Fruit fly (Drosophila melanogaster) whole organism, embryonic: Measurements from ENCODE around the gene side-III.
A peak's percentile ranks its signal among the peaks of the same experiment; 100 is the strongest.

Experiments used
- Atf3 ChIP-seq: fragments of 200-800 bp; sonication (Bioruptor generic); optimal IDR thresholded peaks from 3 replicates; lab custom pipeline; 2016; ENCODE audit warnings: missing biosample characterization, missing genetic modification characterization
- Bdp1 ChIP-seq: fragments of 200-800 bp; sonication (Bioruptor generic); optimal IDR thresholded peaks from 3 replicates; lab custom pipeline; 2016; ENCODE audit warnings: missing biosample characterization, missing genetic modification characterization
- C15 ChIP-seq: fragments of 200-800 bp; sonication (Bioruptor generic); IDR thresholded peaks from 3 replicates; pipeline ENCODE4 v1.3.6; 2022; ENCODE audit warnings: missing biosample characterization, missing genetic modification characterization
- CG10366 ChIP-seq: fragments of 200-800 bp; sonication (Bioruptor generic); IDR thresholded peaks from 2 replicates; pipeline ENCODE4 v1.3.6; 2022; ENCODE audit warnings: missing biosample characterization, missing genetic modification characterization
- CG10543 ChIP-seq: fragments of 200-800 bp; sonication (Bioruptor generic); optimal IDR thresholded peaks from 3 replicates; lab custom pipeline; 2017; ENCODE audit warnings: missing biosample characterization, mild to moderate bottlenecking, missing genetic modification characterization, moderate library complexity
- CG10565 ChIP-seq: fragments of 200-800 bp; sonication (Bioruptor generic); optimal IDR thresholded peaks from 3 replicates; lab custom pipeline; 2016; ENCODE audit warnings: missing biosample characterization, mild to moderate bottlenecking, missing genetic modification characterization
- CG11093 ChIP-seq: fragments of 200-800 bp; sonication (Bioruptor generic); IDR thresholded peaks from 3 replicates; pipeline ENCODE4 v1.3.6; 2022; ENCODE audit warnings: missing biosample characterization, missing genetic modification characterization
- CG12659 ChIP-seq: fragments of 200-800 bp; sonication (Bioruptor generic); optimal IDR thresholded peaks from 3 replicates; lab custom pipeline; 2017; ENCODE audit warnings: mild to moderate bottlenecking, missing biosample characterization, missing genetic modification reagents, missing genetic modification characterization
- CG14050 ChIP-seq: fragments of 200-800 bp; sonication (Bioruptor generic); IDR thresholded peaks from 3 replicates; pipeline ENCODE4 v1.3.6; 2022; ENCODE audit warnings: missing biosample characterization, missing genetic modification characterization
- CG1529 ChIP-seq: fragments of 200-800 bp; sonication (Bioruptor generic); optimal IDR thresholded peaks from 3 replicates; lab custom pipeline; 2018; ENCODE audit warnings: missing biosample characterization, missing genetic modification characterization
- CG16863 ChIP-seq: fragments of 200-800 bp; sonication (Bioruptor generic); optimal IDR thresholded peaks from 3 replicates; lab custom pipeline; 2016; ENCODE audit warnings: missing biosample characterization, missing genetic modification characterization
- CG17568 ChIP-seq: fragments of 200-800 bp; sonication (Bioruptor generic); optimal IDR thresholded peaks from 2 replicates; lab custom pipeline; 2018; ENCODE audit warnings: missing biosample characterization, mild to moderate bottlenecking, missing genetic modification characterization, moderate library complexity
- CG18011 ChIP-seq: fragments of 200-800 bp; sonication (Bioruptor generic); optimal IDR thresholded peaks from 2 replicates; lab custom pipeline; 2017; ENCODE audit warnings: missing biosample characterization, missing genetic modification characterization, mild to moderate bottlenecking, moderate library complexity, missing genotype
- CG31224 ChIP-seq: fragments of 200-800 bp; sonication (Bioruptor generic); IDR thresholded peaks from 2 replicates; pipeline ENCODE4 v1.3.6; 2022; ENCODE audit warnings: missing biosample characterization, missing genetic modification characterization
- CG3726 ChIP-seq: fragments of 200-800 bp; sonication (Bioruptor generic); IDR thresholded peaks from 3 replicates; pipeline ENCODE4, ENCODE4 v1.3.6; 2022; ENCODE audit warnings: missing biosample characterization, missing genetic modification characterization
- CG3995 ChIP-seq: fragments of 200-800 bp; sonication (Bioruptor generic); optimal IDR thresholded peaks from 3 replicates; lab custom pipeline; 2016; ENCODE audit warnings: missing biosample characterization, missing genetic modification characterization
- CG43689 ChIP-seq: fragments of 200-800 bp; sonication (Bioruptor generic); IDR thresholded peaks from 2 replicates; pipeline ENCODE4 v1.3.6; 2022; ENCODE audit warnings: missing biosample characterization, missing genetic modification characterization
- CG4617 ChIP-seq: fragments of 200-800 bp; sonication (Bioruptor generic); optimal IDR thresholded peaks from 3 replicates; lab custom pipeline; 2016; ENCODE audit warnings: missing biosample characterization, missing genetic modification characterization, borderline replicate concordance
- CG6854 ChIP-seq: fragments of 200-800 bp; sonication (Bioruptor generic); optimal IDR thresholded peaks from 3 replicates; lab custom pipeline; 2017; ENCODE audit warnings: missing biosample characterization, mild to moderate bottlenecking, missing genetic modification characterization
- CG8281 ChIP-seq: fragments of 200-800 bp; sonication (Bioruptor generic); optimal IDR thresholded peaks from 2 replicates; lab custom pipeline; 2018; ENCODE audit warnings: missing biosample characterization, mild to moderate bottlenecking, missing genetic modification characterization, moderate library complexity
- Dbx ChIP-seq: fragments of 200-800 bp; sonication (Bioruptor generic); IDR thresholded peaks from 3 replicates; pipeline ENCODE4 v1.3.6; 2022; ENCODE audit warnings: missing biosample characterization, missing genetic modification characterization
- HLH4C ChIP-seq: fragments of 200-800 bp; sonication (Bioruptor generic); IDR thresholded peaks from 3 replicates; pipeline ENCODE4 v1.3.6; 2022; ENCODE audit warnings: missing biosample characterization, missing genetic modification characterization; ENCODE audit not compliant: partially characterized antibody
- HLH54F ChIP-seq: fragments of 200-800 bp; sonication (Bioruptor generic); optimal IDR thresholded peaks from 3 replicates; lab custom pipeline; 2016; ENCODE audit warnings: missing biosample characterization, missing genetic modification characterization
- Myb ChIP-seq: fragments of 200-800 bp; sonication (Bioruptor generic); optimal IDR thresholded peaks from 2 replicates; lab custom pipeline; 2016; ENCODE audit warnings: missing biosample characterization, missing genetic modification characterization
- Oaz ChIP-seq: fragments of 200-800 bp; sonication (Bioruptor generic); IDR thresholded peaks from 2 replicates; pipeline ENCODE4 v1.3.6; 2022; ENCODE audit warnings: missing biosample characterization, missing genetic modification characterization
- Trl ChIP-seq, 3 experiments: fragments of >200 bp in 2 of 3; fragments of 200-800 bp in 1 of 3; sonication (Bioruptor generic) in 1 of 3; optimal IDR thresholded peaks; 2 replicates in 1 of 3; 3 replicates in 2 of 3; lab custom pipeline; 2016 to 2017; ENCODE audit warnings: missing biosample characterization in 1 of 3, missing genetic modification characterization in 1 of 3
- YL-1 ChIP-seq: fragments of 200-800 bp; sonication (Bioruptor generic); optimal IDR thresholded peaks from 3 replicates; lab custom pipeline; 2017; ENCODE audit warnings: missing biosample characterization, mild to moderate bottlenecking, missing genetic modification characterization
- bcd ChIP-seq: fragments of 200-800 bp; sonication (Bioruptor generic); optimal IDR thresholded peaks from 2 replicates; lab custom pipeline; 2017; ENCODE audit warnings: missing biosample characterization, mild to moderate bottlenecking, missing genetic modification characterization
- cato ChIP-seq: fragments of 200-800 bp; sonication (Bioruptor generic); optimal IDR thresholded peaks from 2 replicates; lab custom pipeline; 2016; ENCODE audit warnings: missing biosample characterization, missing genetic modification characterization, borderline replicate concordance
- crc ChIP-seq: fragments of 200-800 bp; sonication (Bioruptor generic); optimal IDR thresholded peaks from 2 replicates; lab custom pipeline; 2016; ENCODE audit warnings: missing biosample characterization, missing genetic modification characterization
- ems ChIP-seq: fragments of 200-800 bp; sonication (Bioruptor generic); optimal IDR thresholded peaks from 3 replicates; lab custom pipeline; 2016; ENCODE audit warnings: missing biosample characterization, missing genetic modification characterization
- ftz-f1 ChIP-seq: fragments of 200-800 bp; sonication (Bioruptor generic); optimal IDR thresholded peaks from 2 replicates; lab custom pipeline; 2016; ENCODE audit warnings: missing biosample characterization, missing genetic modification characterization
- hbn ChIP-seq: fragments of 200-800 bp; sonication (Bioruptor generic); IDR thresholded peaks from 2 replicates; pipeline ENCODE4 v1.3.6; 2022; ENCODE audit warnings: missing biosample characterization, missing genetic modification characterization; ENCODE audit not compliant: partially characterized antibody
- ind ChIP-seq: fragments of 200-800 bp; sonication (Bioruptor generic); optimal IDR thresholded peaks from 3 replicates; lab custom pipeline; 2016; ENCODE audit warnings: missing biosample characterization, missing genetic modification characterization
- klu ChIP-seq: fragments of 200-800 bp; sonication (Bioruptor generic); IDR thresholded peaks from 2 replicates; pipeline ENCODE4 v1.3.6; 2022; ENCODE audit warnings: missing biosample characterization, missing genetic modification characterization
- lilli ChIP-seq: fragments of 200-800 bp; sonication (Bioruptor generic); optimal IDR thresholded peaks from 3 replicates; lab custom pipeline; 2016; ENCODE audit warnings: missing biosample characterization, missing genetic modification characterization
- lmd ChIP-seq: fragments of 200-800 bp; sonication (Bioruptor generic); IDR thresholded peaks from 2 replicates; pipeline ENCODE4 v1.3.6; 2022; ENCODE audit warnings: missing biosample characterization, missing genetic modification characterization
- lov ChIP-seq, 2 experiments: fragments of 200-800 bp in 1 of 2; fragments of >200 bp in 1 of 2; sonication (Bioruptor generic) in 1 of 2; IDR thresholded peaks in 1 of 2; optimal IDR thresholded peaks in 1 of 2; 2 replicates in 1 of 2; 3 replicates in 1 of 2; pipeline versions ENCODE4 v1.3.6 to Lab custom; 2017 to 2022; ENCODE audit warnings: missing biosample characterization in 1 of 2, missing genetic modification characterization in 1 of 2
- mam ChIP-seq: fragments of 200-800 bp; sonication (Bioruptor generic); optimal IDR thresholded peaks from 3 replicates; lab custom pipeline; 2016; ENCODE audit warnings: missing biosample characterization, missing genetic modification characterization
- org-1 ChIP-seq: fragments of 200-800 bp; sonication (Bioruptor generic); optimal IDR thresholded peaks from 2 replicates; lab custom pipeline; 2017; ENCODE audit warnings: missing biosample characterization, missing genetic modification characterization
- psq ChIP-seq: fragments of 200-800 bp; sonication (Bioruptor generic); optimal IDR thresholded peaks from 2 replicates; lab custom pipeline; 2017; ENCODE audit warnings: missing biosample characterization, missing genetic modification characterization
- pzg ChIP-seq: fragments of 200-800 bp; sonication (Bioruptor generic); optimal IDR thresholded peaks from 3 replicates; lab custom pipeline; 2018; ENCODE audit warnings: missing biosample characterization, mild to moderate bottlenecking, missing genetic modification characterization, moderate library complexity
- row ChIP-seq: fragments of 200-800 bp; sonication (Bioruptor generic); IDR thresholded peaks from 3 replicates; pipeline ENCODE4 v1.3.6; 2022; ENCODE audit warnings: missing biosample characterization, missing genetic modification characterization
- sens-2 ChIP-seq: fragments of 200-800 bp; sonication (Bioruptor generic); IDR thresholded peaks from 2 replicates; pipeline ENCODE4 v1.3.6; 2022; ENCODE audit warnings: missing biosample characterization, missing genetic modification characterization
- sna ChIP-seq: fragments of 200-800 bp; sonication (Bioruptor generic); IDR thresholded peaks from 2 replicates; pipeline ENCODE4 v1.3.6; 2022; ENCODE audit warnings: missing biosample characterization, missing genetic modification characterization; ENCODE audit not compliant: partially characterized antibody
- ssp ChIP-seq: fragments of 200-800 bp; sonication (Bioruptor generic); IDR thresholded peaks from 2 replicates; pipeline ENCODE4 v1.3.6; 2022; ENCODE audit warnings: missing biosample characterization, missing genetic modification characterization
- stwl ChIP-seq: fragments of 200-800 bp; sonication (Bioruptor generic); optimal IDR thresholded peaks from 3 replicates; lab custom pipeline; 2018; ENCODE audit warnings: missing biosample characterization, mild to moderate bottlenecking, missing genetic modification characterization, moderate library complexity
- unc-4 ChIP-seq: fragments of 200-800 bp; sonication (Bioruptor generic); IDR thresholded peaks from 2 replicates; pipeline ENCODE4 v1.3.6; 2022; ENCODE audit warnings: missing biosample characterization, missing genetic modification characterization; ENCODE audit not compliant: partially characterized antibody
- yki ChIP-seq: fragments of >200 bp; optimal IDR thresholded peaks from 3 replicates; lab custom pipeline; 2018

Gene side-III

DNA sequence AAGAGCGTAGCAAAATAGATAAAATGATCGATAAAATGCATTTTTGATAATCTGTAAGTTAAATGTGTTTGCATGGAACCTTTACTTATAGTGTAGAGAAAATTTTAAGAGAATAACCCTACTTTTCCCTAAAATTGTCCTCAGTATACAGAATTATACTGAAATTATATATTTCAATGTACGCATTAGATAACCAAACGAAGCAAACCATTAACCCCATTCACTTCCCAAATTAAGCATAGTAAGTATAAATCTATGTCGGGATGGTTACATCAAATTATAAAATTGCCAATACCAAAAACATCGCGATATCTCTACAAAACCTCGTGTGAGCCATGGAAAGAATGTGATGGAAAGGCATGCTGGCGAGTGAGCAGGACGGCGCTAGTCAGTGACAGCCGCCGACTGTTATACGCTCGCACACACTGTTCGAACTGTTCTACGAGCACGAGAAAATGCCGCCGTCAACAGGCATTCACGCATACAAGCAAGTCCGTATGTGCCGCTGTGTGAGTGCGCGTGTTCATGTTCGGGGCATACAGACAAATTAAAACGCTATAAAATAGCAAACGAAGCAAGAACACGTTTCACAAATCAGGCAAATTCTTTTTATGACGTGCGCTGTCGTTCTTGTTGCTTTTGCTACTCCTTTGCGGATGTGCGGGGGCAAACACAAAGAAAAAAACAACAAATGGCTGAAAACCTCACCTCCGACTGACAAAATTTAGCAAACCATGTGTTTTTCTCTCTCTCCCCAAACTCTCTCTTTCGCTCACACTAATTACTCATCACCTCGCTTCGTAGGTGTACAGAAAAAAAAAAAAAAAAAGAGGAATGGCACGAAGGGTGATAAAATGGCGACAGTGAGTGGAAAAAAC lies 48.0 kb upstream of the side-III start (continued):
- TF ChIP-seq CG3995 (GFP tag; lab: Kevin White, UChicago) = no peak
- TF ChIP-seq ftz-f1 (GFP tag; lab: Kevin White, UChicago) = peak; percentile 0
- TF ChIP-seq CG10565 (GFP tag; lab: Kevin White, UChicago) = no peak
- no peak for TF ChIP-seq lmd (GFP tag; lab: Robert Waterston, UW)
- no peak for TF ChIP-seq CG1529 (GFP tag; lab: Kevin White, UChicago)
- no peak for TF ChIP-seq ssp
- TF ChIP-seq Dbx (GFP tag; lab: Robert Waterston, UW) = 0 out of 3 replicates have a peak, but pooled peaks have one; percentile 40
- TF ChIP-seq hbn = peak; percentile 19; the same call in 1 of the 2 replicates
- TF ChIP-seq CG6854 = no peak
- no peak for TF ChIP-seq Oaz (GFP tag; lab: Robert Waterston, UW)
- no peak for TF ChIP-seq CG16863
- no peak for TF ChIP-seq CG8281 (tag; lab: Kevin White, UChicago)
- TF ChIP-seq mam (GFP tag; lab: Kevin White, UChicago) = no peak
- peak; percentile 47 for TF ChIP-seq lilli (GFP tag; lab: Kevin White, UChicago)
- peak; percentile 22 for TF ChIP-seq pzg (GFP tag; lab: Kevin White, UChicago)
- TF ChIP-seq Myb (GFP tag; lab: Kevin White, UChicago) = no peak
- TF ChIP-seq CG10543 = peak; percentile 83
- no peak for TF ChIP-seq sens-2
- TF ChIP-seq CG31224 (GFP tag; lab: Robert Waterston, UW) = no peak
- TF ChIP-seq YL-1 (GFP tag; lab: Kevin White, UChicago) = peak; percentile 76
- TF ChIP-seq CG4617 (GFP tag; lab: Kevin White, UChicago) = no peak
- peak; percentile 32; the same call in 1 of the 3 replicates for TF ChIP-seq row (GFP tag; lab: Robert Waterston, UW)
- no peak for TF ChIP-seq Atf3
- no peak for TF ChIP-seq CG11093 (GFP tag; lab: Robert Waterston, UW)
- no peak for TF ChIP-seq CG43689 (GFP tag; lab: Robert Waterston, UW)
- no peak for TF ChIP-seq sna (GFP tag; lab: Robert Waterston, UW)
- no peak for TF ChIP-seq CG12659 (GFP tag; lab: Kevin White, UChicago)
- TF ChIP-seq HLH4C = no peak
- TF ChIP-seq stwl (tag; lab: Kevin White, UChicago) = peak; percentile 8
- TF ChIP-seq CG18011 = no peak
- TF ChIP-seq CG14050 = no peak
- TF ChIP-seq C15 (GFP tag; lab: Robert Waterston, UW) = no peak
- TF ChIP-seq Trl (optimal IDR thresholded peaks at IDR 0.05; lab: Kevin White, UChicago) = peak; percentile 63 to 80
- no peak for TF ChIP-seq Trl (GFP tag; optimal IDR thresholded peaks at IDR 0.05; lab: Kevin White, UChicago)
- no peak for TF ChIP-seq cato
- TF ChIP-seq klu = no peak
- peak; percentile 43 for TF ChIP-seq psq (GFP tag; lab: Kevin White, UChicago)
- no peak for TF ChIP-seq bcd (GFP tag; lab: Kevin White, UChicago)
- TF ChIP-seq HLH54F (GFP tag; lab: Kevin White, UChicago) = no peak
- TF ChIP-seq CG10366 = no peak
- TF ChIP-seq ind = no peak
- TF ChIP-seq ems = no peak
- TF ChIP-seq CG17568 (GFP tag; lab: Kevin White, UChicago) = no peak
- TF ChIP-seq Bdp1 (GFP tag; lab: Kevin White, UChicago) = no peak
- peak; percentile 39; the same call in 1 of the 2 replicates for TF ChIP-seq unc-4
- TF ChIP-seq lov (optimal IDR thresholded peaks at IDR 0.05; lab: Kevin White, UChicago) = no peak
- no peak for TF ChIP-seq lov (GFP tag; IDR thresholded peaks at IDR 0.05; lab: Robert Waterston, UW)
- no peak for TF ChIP-seq crc
- TF ChIP-seq yki (lab: Kevin White, UChicago) = no peak
- no peak for TF ChIP-seq org-1 (GFP tag; lab: Kevin White, UChicago)
- no peak for TF ChIP-seq CG3726 (GFP tag; lab: Robert Waterston, UW)
